Fruit fly (Drosophila melanogaster) S2 (cell line): ENCODE measurements around the gene CG7785.

Source experiments
- CG8478 ChIP-seq: fragments of >200 bp; optimal IDR thresholded peaks from 2 replicates; lab custom pipeline; 2018
- CTCF ChIP-seq, 2 experiments: fragments of >200 bp; optimal IDR thresholded peaks; 2 replicates each; lab custom pipeline; 2018

DNA sequence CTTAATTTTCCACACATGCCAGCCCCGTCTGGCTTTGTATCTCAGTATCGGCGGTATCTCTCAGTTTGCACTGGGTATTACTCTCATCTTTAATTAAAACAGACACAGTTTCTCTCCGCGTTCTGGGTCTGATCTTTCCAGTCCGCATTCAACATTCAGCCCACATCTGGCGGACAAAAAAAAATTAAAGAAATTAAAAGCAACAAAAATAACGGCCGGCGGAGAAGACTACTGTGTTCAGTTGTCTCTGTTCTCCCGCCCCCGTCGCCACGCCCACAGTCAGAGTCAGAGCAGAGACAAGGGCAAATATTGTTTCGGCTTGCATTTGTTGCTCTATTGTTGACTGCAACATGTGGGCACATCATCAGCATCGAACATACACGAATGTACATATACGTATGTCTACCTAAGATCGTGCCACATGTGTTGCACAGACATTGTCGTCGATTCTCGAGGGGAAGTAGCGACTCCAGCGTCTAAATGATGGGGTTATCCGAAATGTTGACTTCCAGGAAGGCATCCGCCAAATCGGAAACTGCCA, 28.7 kb downstream of the CG7785 start:
- TF ChIP-seq CG8478 (lab: Kevin White, UChicago) (no peak), CTCF (optimal IDR thresholded peaks at IDR 0.05; lab: Kevin White, UChicago) (no peak)
